Worm (Caenorhabditis elegans) whole organism, young adult: ENCODE results near the gene ZC487.1.

Experiments used
- ama-1 ChIP-seq, 3 experiments: fragments of 150-350 bp in 1 of 3; sonication (generic microtip) in 2 of 3; optimal IDR thresholded peaks; 2 replicates each; lab custom pipeline; 2014 to 2018; ENCODE audit warnings: missing biosample characterization in 2 of 3, missing genetic modification characterization in 2 of 3, missing genetic modification reagents in 2 of 3
- aptf-3 ChIP-seq: fragments of 200-800 bp; sonication (Bioruptor generic); IDR thresholded peaks from 2 replicates; pipeline ENCODE4 v1.3.6; 2022; ENCODE audit warnings: missing genetic modification characterization, missing compliant biosample characterization
- bed-2 ChIP-seq: fragments of 200-800 bp; sonication (Bioruptor generic); IDR thresholded peaks from 2 replicates; pipeline ENCODE4 v1.3.6; 2022; ENCODE audit warnings: missing genetic modification reagents, missing genetic modification characterization, missing compliant biosample characterization
- die-1 ChIP-seq: sonication (generic microtip); optimal IDR thresholded peaks from 2 replicates; lab custom pipeline; 2016; ENCODE audit warnings: missing genotype, mild to moderate bottlenecking, missing genetic modification characterization, missing compliant biosample characterization
- nfya-1 ChIP-seq: sonication (generic microtip); optimal IDR thresholded peaks from 2 replicates; lab custom pipeline; 2017; ENCODE audit warnings: antibody characterized with exemption, missing compliant biosample characterization, missing genetic modification characterization, borderline replicate concordance; ENCODE audit not compliant: insufficient read depth

DNA sequence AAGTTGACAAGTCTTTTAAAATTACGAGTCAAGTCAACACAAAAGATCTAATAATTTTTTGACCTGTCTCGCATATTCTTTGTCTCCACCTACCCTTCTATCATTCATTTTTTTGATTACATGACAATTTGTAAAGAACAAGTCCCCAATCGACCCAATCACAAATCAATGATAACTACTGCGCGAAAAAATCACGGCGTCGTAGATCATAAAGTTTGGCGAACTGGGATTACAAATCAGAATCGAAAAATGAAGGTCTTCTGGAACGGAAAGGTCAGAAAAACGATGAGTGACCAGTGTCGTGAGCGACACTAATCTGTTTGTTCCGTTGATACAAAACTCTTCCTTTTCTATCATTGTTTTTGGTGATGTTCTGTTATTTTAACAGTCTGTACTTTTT is 37.2 kb upstream of the ZC487.1 start:
- TF ChIP-seq nfya-1 (tag; lab: Kevin White, UChicago) = no peak
- TF ChIP-seq aptf-3 (GFP tag; lab: Robert Waterston, UW) = no peak
- TF ChIP-seq ama-1 (optimal IDR thresholded peaks at IDR 0.05; lab: Kevin White, UChicago) = no peak
- no peak for TF ChIP-seq ama-1 (GFP tag; optimal IDR thresholded peaks at IDR 0.05; lab: Kevin White, UChicago)
- TF ChIP-seq die-1 (tag; lab: Kevin White, UChicago) = no peak
- no peak for TF ChIP-seq bed-2 (GFP tag; lab: Robert Waterston, UW)
